Fruit fly (Drosophila melanogaster) whole organism, embryonic: ENCODE data around the gene aru.

ENCODE experiments used
- Adf1 ChIP-seq: fragments of 200-800 bp; sonication (Bioruptor generic); IDR thresholded peaks from 2 replicates; pipeline ENCODE4 v1.3.6; 2022; ENCODE audit warnings: missing biosample characterization, missing genetic modification characterization
- Bdp1 ChIP-seq: fragments of 200-800 bp; sonication (Bioruptor generic); optimal IDR thresholded peaks from 3 replicates; lab custom pipeline; 2016; ENCODE audit warnings: missing biosample characterization, missing genetic modification characterization
- Bgb ChIP-seq: fragments of 200-800 bp; sonication (Bioruptor generic); IDR thresholded peaks from 2 replicates; pipeline ENCODE4 v1.3.6; 2022; ENCODE audit warnings: missing biosample characterization, missing genetic modification characterization; ENCODE audit not compliant: partially characterized antibody
- CG11247 ChIP-seq: fragments of 200-800 bp; sonication (Bioruptor generic); IDR thresholded peaks from 2 replicates; pipeline ENCODE4 v1.3.6; 2022; ENCODE audit warnings: missing biosample characterization, missing genetic modification characterization
- CG12391 ChIP-seq: fragments of 200-800 bp; sonication (Bioruptor generic); optimal IDR thresholded peaks from 3 replicates; lab custom pipeline; 2018; ENCODE audit warnings: missing biosample characterization, mild to moderate bottlenecking, missing genetic modification characterization, moderate library complexity
- CG13424 ChIP-seq: fragments of 200-800 bp; sonication (Bioruptor generic); optimal IDR thresholded peaks from 2 replicates; lab custom pipeline; 2019; ENCODE audit warnings: missing biosample characterization, mild to moderate bottlenecking, missing genetic modification characterization, moderate library complexity
- CG15479 ChIP-seq: fragments of 200-800 bp; sonication (Bioruptor generic); optimal IDR thresholded peaks from 3 replicates; lab custom pipeline; 2019; ENCODE audit warnings: missing biosample characterization, mild to moderate bottlenecking, missing genetic modification characterization, moderate library complexity
- CG15696 ChIP-seq: fragments of 200-800 bp; sonication (Bioruptor generic); optimal IDR thresholded peaks from 2 replicates; lab custom pipeline; 2019; ENCODE audit warnings: missing biosample characterization, mild to moderate bottlenecking, missing genetic modification characterization, moderate library complexity
- CG1647 ChIP-seq: fragments of 200-800 bp; sonication (Bioruptor generic); optimal IDR thresholded peaks from 3 replicates; lab custom pipeline; 2016; ENCODE audit warnings: missing biosample characterization, missing genetic modification characterization
- CG16779 ChIP-seq: fragments of 200-800 bp; sonication (Bioruptor generic); IDR thresholded peaks from 2 replicates; pipeline ENCODE4 v1.3.6; 2022; ENCODE audit warnings: missing biosample characterization, missing genetic modification characterization
- CG17361 ChIP-seq: fragments of 200-800 bp; sonication (Bioruptor generic); IDR thresholded peaks from 3 replicates; pipeline ENCODE4 v1.3.6; 2022; ENCODE audit warnings: missing biosample characterization, missing genetic modification characterization
- CG17385 ChIP-seq: fragments of 200-800 bp; sonication (Bioruptor generic); optimal IDR thresholded peaks from 3 replicates; lab custom pipeline; 2018; ENCODE audit warnings: missing biosample characterization, mild to moderate bottlenecking, missing genetic modification characterization
- CG18262 ChIP-seq: fragments of 200-800 bp; optimal IDR thresholded peaks from 3 replicates; lab custom pipeline; 2019; ENCODE audit warnings: missing biosample characterization, mild to moderate bottlenecking, missing genetic modification characterization, moderate library complexity
- CG18476 ChIP-seq: fragments of 200-800 bp; sonication (Bioruptor generic); optimal IDR thresholded peaks from 2 replicates; lab custom pipeline; 2016; ENCODE audit warnings: missing biosample characterization, mild to moderate bottlenecking, missing genetic modification characterization
- CG2120 ChIP-seq: fragments of 200-800 bp; sonication (Bioruptor generic); optimal IDR thresholded peaks from 3 replicates; lab custom pipeline; 2016; ENCODE audit warnings: missing biosample characterization, missing genetic modification characterization
- CG2129 ChIP-seq: fragments of 200-800 bp; sonication (Bioruptor generic); IDR thresholded peaks from 2 replicates; pipeline ENCODE4 v1.3.6; 2022; ENCODE audit warnings: missing biosample characterization, missing genetic modification characterization; ENCODE audit not compliant: partially characterized antibody
- CG2889 ChIP-seq: fragments of 200-800 bp; sonication (Bioruptor generic); IDR thresholded peaks from 3 replicates; pipeline ENCODE4 v1.3.6; 2022; ENCODE audit warnings: missing biosample characterization, missing genetic modification characterization
- CG30431 ChIP-seq: fragments of 200-800 bp; sonication (Bioruptor generic); optimal IDR thresholded peaks from 2 replicates; lab custom pipeline; 2017; ENCODE audit warnings: missing biosample characterization, missing genetic modification characterization
- CG31441 ChIP-seq: fragments of 200-800 bp; sonication (Bioruptor generic); IDR thresholded peaks from 2 replicates; pipeline ENCODE4 v1.3.6; 2022; ENCODE audit warnings: missing biosample characterization, missing genetic modification characterization
- CG32767 ChIP-seq: fragments of 200-800 bp; sonication (Bioruptor generic); IDR thresholded peaks from 2 replicates; pipeline ENCODE4 v1.3.6; 2022; ENCODE audit warnings: missing biosample characterization, missing genetic modification characterization
- CG34422 ChIP-seq: fragments of 200-800 bp; sonication (Bioruptor generic); IDR thresholded peaks from 3 replicates; pipeline ENCODE4 v1.3.6; 2022; ENCODE audit warnings: missing biosample characterization, missing genetic modification characterization
- CG6254 ChIP-seq: fragments of 200-800 bp; sonication (Bioruptor generic); optimal IDR thresholded peaks from 3 replicates; lab custom pipeline; 2017; ENCODE audit warnings: mild to moderate bottlenecking, missing biosample characterization, missing genetic modification reagents, missing genetic modification characterization
- CG6683 ChIP-seq: fragments of 200-800 bp; sonication (Bioruptor generic); optimal IDR thresholded peaks from 2 replicates; lab custom pipeline; 2017; ENCODE audit warnings: missing biosample characterization, mild to moderate bottlenecking, missing genetic modification characterization, missing genetic modification reagents
- CG8089 ChIP-seq: fragments of 200-800 bp; sonication (Bioruptor generic); optimal IDR thresholded peaks from 3 replicates; lab custom pipeline; 2016; ENCODE audit warnings: missing biosample characterization, missing genetic modification characterization
- CG8281 ChIP-seq: fragments of 200-800 bp; sonication (Bioruptor generic); optimal IDR thresholded peaks from 2 replicates; lab custom pipeline; 2018; ENCODE audit warnings: missing biosample characterization, mild to moderate bottlenecking, missing genetic modification characterization, moderate library complexity
- CG8944 ChIP-seq: fragments of 200-800 bp; sonication (Bioruptor generic); optimal IDR thresholded peaks from 3 replicates; lab custom pipeline; 2016; ENCODE audit warnings: missing biosample characterization, missing genetic modification characterization
- CG9932 ChIP-seq: fragments of 200-800 bp; sonication (Bioruptor generic); IDR thresholded peaks from 2 replicates; pipeline ENCODE4 v1.3.6; 2022; ENCODE audit warnings: missing biosample characterization, missing genetic modification characterization
- Dbx ChIP-seq: fragments of 200-800 bp; sonication (Bioruptor generic); IDR thresholded peaks from 3 replicates; pipeline ENCODE4 v1.3.6; 2022; ENCODE audit warnings: missing biosample characterization, missing genetic modification characterization
- Dref ChIP-seq: fragments of 200-800 bp; sonication (Bioruptor generic); IDR thresholded peaks from 2 replicates; pipeline ENCODE4 v1.3.6; 2022; ENCODE audit warnings: missing biosample characterization, missing genetic modification characterization
- HLHmδ ChIP-seq: fragments of 200-800 bp; sonication (Bioruptor generic); optimal IDR thresholded peaks from 2 replicates; lab custom pipeline; 2018; ENCODE audit warnings: missing biosample characterization, mild to moderate bottlenecking, missing genetic modification characterization, moderate library complexity
- Hr78 ChIP-seq, 2 experiments: fragments of 200-800 bp in 1 of 2; fragments of >200 bp in 1 of 2; sonication (Bioruptor generic) in 1 of 2; optimal IDR thresholded peaks; 2 replicates each; lab custom pipeline; 2017 to 2019; ENCODE audit warnings: missing biosample characterization in 2 of 2, missing genetic modification characterization in 2 of 2, mild to moderate bottlenecking in 1 of 2, moderate library complexity in 1 of 2
- NfI ChIP-seq: fragments of 200-800 bp; sonication (Bioruptor generic); optimal IDR thresholded peaks from 3 replicates; lab custom pipeline; 2018; ENCODE audit warnings: missing biosample characterization, mild to moderate bottlenecking, missing genetic modification characterization, moderate library complexity
- Spps ChIP-seq: fragments of 200-800 bp; sonication (Bioruptor generic); optimal IDR thresholded peaks from 2 replicates; lab custom pipeline; 2018; ENCODE audit warnings: missing biosample characterization, mild to moderate bottlenecking, missing genetic modification characterization
- TFAM ChIP-seq: fragments of 200-800 bp; sonication (Bioruptor generic); optimal IDR thresholded peaks from 2 replicates; lab custom pipeline; 2017; ENCODE audit warnings: missing biosample characterization, missing genetic modification characterization, inconsistent platforms
- Usf ChIP-seq: fragments of 200-800 bp; sonication (Bioruptor generic); optimal IDR thresholded peaks from 2 replicates; lab custom pipeline; 2017; ENCODE audit warnings: missing genotype, missing biosample characterization, missing genetic modification characterization
- al ChIP-seq: fragments of 200-800 bp; sonication (Bioruptor generic); IDR thresholded peaks from 2 replicates; pipeline ENCODE4 v1.3.6; 2022; ENCODE audit warnings: missing biosample characterization, missing genetic modification characterization
- bowl ChIP-seq: fragments of 200-800 bp; sonication (Bioruptor generic); IDR thresholded peaks from 2 replicates; pipeline ENCODE4 v1.3.6; 2022; ENCODE audit warnings: missing biosample characterization, missing genetic modification characterization
- br ChIP-seq: fragments of >200 bp; optimal IDR thresholded peaks from 2 replicates; lab custom pipeline; 2017
- disco-r ChIP-seq: fragments of 200-800 bp; sonication (Bioruptor generic); optimal IDR thresholded peaks from 2 replicates; lab custom pipeline; 2016; ENCODE audit warnings: missing biosample characterization, missing genetic modification characterization
- gfzf ChIP-seq: fragments of 200-800 bp; sonication (Bioruptor generic); optimal IDR thresholded peaks from 2 replicates; lab custom pipeline; 2016; ENCODE audit warnings: missing biosample characterization, mild to moderate bottlenecking, missing genetic modification characterization, moderate library complexity
- hbn ChIP-seq: fragments of 200-800 bp; sonication (Bioruptor generic); IDR thresholded peaks from 2 replicates; pipeline ENCODE4 v1.3.6; 2022; ENCODE audit warnings: missing biosample characterization, missing genetic modification characterization; ENCODE audit not compliant: partially characterized antibody
- knrl ChIP-seq: fragments of 200-800 bp; sonication (Bioruptor generic); IDR thresholded peaks from 3 replicates; pipeline ENCODE4 v1.3.6; 2022; ENCODE audit warnings: missing biosample characterization, missing genetic modification characterization; ENCODE audit not compliant: partially characterized antibody
- luna ChIP-seq: fragments of 200-800 bp; sonication (Bioruptor generic); optimal IDR thresholded peaks from 2 replicates; lab custom pipeline; 2016; ENCODE audit warnings: missing biosample characterization, missing genetic modification characterization
- nom ChIP-seq: fragments of 200-800 bp; sonication (Bioruptor generic); optimal IDR thresholded peaks from 2 replicates; lab custom pipeline; 2017; ENCODE audit warnings: missing biosample characterization, missing genetic modification characterization, mild to moderate bottlenecking, moderate library complexity, missing genetic modification reagents
- psq ChIP-seq: fragments of 200-800 bp; sonication (Bioruptor generic); optimal IDR thresholded peaks from 2 replicates; lab custom pipeline; 2017; ENCODE audit warnings: missing biosample characterization, missing genetic modification characterization
- ro ChIP-seq: fragments of 200-800 bp; sonication (Bioruptor generic); IDR thresholded peaks from 2 replicates; pipeline ENCODE4 v1.3.6; 2022; ENCODE audit warnings: missing biosample characterization, missing genetic modification characterization
- sim ChIP-seq: fragments of 200-800 bp; sonication (Bioruptor generic); IDR thresholded peaks from 2 replicates; pipeline ENCODE4 v1.3.6; 2022; ENCODE audit warnings: missing biosample characterization, missing genetic modification characterization
- trem ChIP-seq: fragments of 200-800 bp; optimal IDR thresholded peaks from 3 replicates; lab custom pipeline; 2019; ENCODE audit warnings: missing biosample characterization, mild to moderate bottlenecking, missing genetic modification characterization, moderate library complexity
- tup ChIP-seq: fragments of 200-800 bp; sonication (Bioruptor generic); optimal IDR thresholded peaks from 2 replicates; lab custom pipeline; 2016; ENCODE audit warnings: missing biosample characterization, mild to moderate bottlenecking, missing genetic modification characterization, moderate library complexity

The aru gene

dm6 chr2L:866950-867744 lies 1.0 kb downstream of the aru start (continued):
- TF ChIP-seq CG17361 (GFP tag; lab: Robert Waterston, UW): peak; percentile 90
- peak in 1 of 2 experiments; percentile 59 for TF ChIP-seq Hr78 (GFP tag; optimal IDR thresholded peaks at IDR 0.05; lab: Kevin White, UChicago)
- TF ChIP-seq CG1647 (GFP tag; lab: Kevin White, UChicago): peak; percentile 85
- peak; percentile 81 for TF ChIP-seq CG30431 (GFP tag; lab: Kevin White, UChicago)
- TF ChIP-seq CG31441 (GFP tag; lab: Robert Waterston, UW): peak; percentile 88
- TF ChIP-seq CG32767 (GFP tag; lab: Robert Waterston, UW): peak; percentile 92
- peak; percentile 79 for TF ChIP-seq Usf (GFP tag; lab: Kevin White, UChicago)
- peak; percentile 88 for TF ChIP-seq CG18262 (tag; lab: Kevin White, UChicago)
- peak; percentile 89 for TF ChIP-seq CG15696 (tag; lab: Kevin White, UChicago)
- peak; percentile 83 for TF ChIP-seq CG6683 (GFP tag; lab: Kevin White, UChicago)
- peak; percentile 97 for TF ChIP-seq CG9932
- TF ChIP-seq Dref (GFP tag; lab: Robert Waterston, UW): no peak
- no peak for TF ChIP-seq br
- peak; percentile 37 for TF ChIP-seq CG6254 (GFP tag; lab: Kevin White, UChicago)
- peak; percentile 74 for TF ChIP-seq luna
- peak; percentile 83 for TF ChIP-seq CG18476 (GFP tag; lab: Kevin White, UChicago)
- TF ChIP-seq CG13424 (tag; lab: Kevin White, UChicago): peak; percentile 96
- TF ChIP-seq CG2129 (GFP tag; lab: Robert Waterston, UW): no peak
- no peak for TF ChIP-seq hbn (GFP tag; lab: Robert Waterston, UW)
- peak; percentile 86 for TF ChIP-seq CG8281 (tag; lab: Kevin White, UChicago)
- peak; percentile 85 for TF ChIP-seq tup (GFP tag; lab: Kevin White, UChicago)
- TF ChIP-seq CG16779 (GFP tag; lab: Robert Waterston, UW): peak; percentile 87
- peak; percentile 93 for TF ChIP-seq CG12391 (tag; lab: Kevin White, UChicago)
- TF ChIP-seq sim (GFP tag; lab: Robert Waterston, UW): peak; percentile 72; the same call in 1 of the 2 replicates
- TF ChIP-seq al: peak; percentile 92
- peak; percentile 61 for TF ChIP-seq psq
- peak; percentile 84 for TF ChIP-seq disco-r (GFP tag; lab: Kevin White, UChicago)
- peak; percentile 68 for TF ChIP-seq Bdp1 (GFP tag; lab: Kevin White, UChicago)
- TF ChIP-seq nom: peak; percentile 62
- peak; percentile 71 for TF ChIP-seq CG8089 (GFP tag; lab: Kevin White, UChicago)
- TF ChIP-seq HLHmδ (GFP tag; lab: Kevin White, UChicago): no peak
- TF ChIP-seq CG17385 (GFP tag; lab: Kevin White, UChicago): peak; percentile 85
- no peak for TF ChIP-seq CG15479
- peak; percentile 67 for TF ChIP-seq Adf1 (GFP tag; lab: Robert Waterston, UW)
- TF ChIP-seq CG11247 (GFP tag; lab: Robert Waterston, UW): peak; percentile 95
- TF ChIP-seq CG2889: peak; percentile 91
- TF ChIP-seq ro (GFP tag; lab: Robert Waterston, UW): peak; percentile 72
- TF ChIP-seq Bgb (GFP tag; lab: Robert Waterston, UW): peak; percentile 35; the same call in 1 of the 2 replicates
- TF ChIP-seq CG34422: peak; percentile 95
- peak; percentile 94 for TF ChIP-seq NfI (GFP tag; lab: Kevin White, UChicago)
- peak; percentile 96 for TF ChIP-seq Dbx (GFP tag; lab: Robert Waterston, UW)
- TF ChIP-seq CG2120: peak; percentile 96
- TF ChIP-seq bowl (GFP tag; lab: Robert Waterston, UW): peak; percentile 89
- peak; percentile 62 for TF ChIP-seq trem (tag; lab: Kevin White, UChicago)
- TF ChIP-seq CG8944 (GFP tag; lab: Kevin White, UChicago): peak; percentile 83
- TF ChIP-seq Spps (tag; lab: Kevin White, UChicago): peak; percentile 75
- TF ChIP-seq TFAM (GFP tag; lab: Kevin White, UChicago): peak; percentile 46
- TF ChIP-seq gfzf (GFP tag; lab: Kevin White, UChicago): no peak
- peak; percentile 46; the same call in 1 of the 3 replicates for TF ChIP-seq knrl (GFP tag; lab: Robert Waterston, UW)
